Worm (Caenorhabditis elegans): Measurements from ENCODE around the gene pitr-4.

DNA sequence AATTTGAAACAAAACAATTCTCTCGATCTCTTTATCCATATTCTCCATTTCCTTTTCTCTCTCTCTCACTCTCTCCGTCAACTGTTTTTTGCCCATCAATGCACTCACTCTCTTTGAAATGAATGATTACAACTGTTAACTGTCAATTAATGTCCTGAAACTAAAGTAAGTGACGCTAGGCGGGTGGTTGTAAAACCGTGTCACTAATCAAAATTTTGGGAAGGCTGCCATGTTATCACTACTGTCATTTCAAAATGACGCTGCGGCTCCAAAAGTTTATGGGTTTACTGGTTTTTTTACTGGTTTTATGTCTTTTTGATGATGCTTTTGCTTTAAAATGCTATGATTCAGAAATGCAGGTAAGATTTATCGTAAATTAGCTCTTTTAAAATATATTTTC is 17.8 kb upstream of the pitr-4 start, which contains the start of gene ZK287.9:
- TF ChIP-seq pes-1 (GFP tag; IDR thresholded peaks at IDR 0.05) (no peak), sea-1 (GFP tag; conservative IDR thresholded peaks at IDR 0.05) (no peak), tbx-37 (GFP tag; conservative IDR thresholded peaks at IDR 0.05) (no peak), ama-1 (optimal IDR thresholded peaks at IDR 0.05) (no peak), B0310.2 (tag; optimal IDR thresholded peaks at IDR 0.05) (no peak), hmg-4 (GFP tag; optimal IDR thresholded peaks at IDR 0.05) (no peak), tbx-11 (GFP tag; IDR thresholded peaks at IDR 0.05) (no peak), flt-1 (GFP tag; IDR thresholded peaks at IDR 0.05) (no peak), ceh-13 (GFP tag; optimal IDR thresholded peaks at IDR 0.05) (no peak), hnd-1 (tag; optimal IDR thresholded peaks at IDR 0.05) (no peak), ets-7 (tag; optimal IDR thresholded peaks at IDR 0.05) (no peak), ceh-36 (tag; optimal IDR thresholded peaks at IDR 0.05) (no peak)
